Worm (Caenorhabditis elegans): Measurements from ENCODE around the gene Y53F4B.1.

DNA sequence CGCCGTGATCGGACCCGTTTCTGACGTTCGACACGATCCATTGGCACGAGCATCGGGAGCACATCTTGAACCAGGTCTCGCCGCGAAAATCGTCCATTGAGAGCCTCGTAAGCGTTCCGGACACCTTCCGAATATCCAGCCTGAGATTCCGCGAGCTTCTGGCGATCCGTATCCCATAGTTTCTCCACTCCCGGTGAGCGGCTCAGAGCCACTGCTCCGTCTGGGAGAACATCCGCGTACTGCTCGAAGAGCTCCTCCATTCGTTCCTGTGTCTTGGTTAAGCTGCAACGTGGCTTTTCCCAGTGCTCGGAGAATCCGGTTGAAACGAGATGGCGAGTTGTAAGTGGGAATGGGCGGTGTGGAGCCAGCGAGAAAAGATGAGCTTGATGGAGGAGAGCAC is 47.1 kb upstream of the Y53F4B.1 start:
- TF ChIP-seq F49E8.2 (tag; optimal IDR thresholded peaks at IDR 0.05; ENCODE audit: borderline replicate concordance) (no peak), arid-1 (GFP tag; conservative IDR thresholded peaks at IDR 0.05) (no peak), nhr-77 (tag; optimal IDR thresholded peaks at IDR 0.05) (no peak), nhr-76 (tag; optimal IDR thresholded peaks at IDR 0.05) (no peak), aly-2 (tag; optimal IDR thresholded peaks at IDR 0.05) (no peak), ceh-82 (tag; optimal IDR thresholded peaks at IDR 0.05) (no peak), nhr-6 (tag; optimal IDR thresholded peaks at IDR 0.05) (no peak), dmd-8 (GFP tag; IDR thresholded peaks at IDR 0.05) (no peak), D1046.2 (GFP tag; IDR thresholded peaks at IDR 0.05) (no peak), vab-7 (GFP tag; IDR thresholded peaks at IDR 0.05) (no peak), nhr-10 (tag; optimal IDR thresholded peaks at IDR 0.05) (no peak), tra-1 (GFP tag; IDR thresholded peaks at IDR 0.05) (no peak)
